Worm (Caenorhabditis elegans) whole organism, early embryonic: ENCODE data around the gene cyb-1.

Experiments used
- B0310.2 ChIP-seq: sonication (generic microtip); optimal IDR thresholded peaks from 2 replicates; lab custom pipeline; 2016; ENCODE audit warnings: mild to moderate bottlenecking, missing genetic modification characterization, missing compliant biosample characterization
- F13C5.2 ChIP-seq: sonication (generic microtip); optimal IDR thresholded peaks from 2 replicates; lab custom pipeline; 2017; ENCODE audit warnings: mild to moderate bottlenecking, missing genetic modification characterization, inconsistent platforms, missing compliant biosample characterization
- aly-1 ChIP-seq: sonication (generic microtip); optimal IDR thresholded peaks from 2 replicates; lab custom pipeline; 2016; ENCODE audit warnings: missing genetic modification characterization, missing compliant biosample characterization
- ama-1 ChIP-seq: fragments of 150-350 bp; optimal IDR thresholded peaks from 2 replicates; lab custom pipeline; 2014
- ceh-13 ChIP-seq: fragments of 200-800 bp; sonication (Bioruptor generic); optimal IDR thresholded peaks from 2 replicates; lab custom pipeline; 2018; ENCODE audit warnings: mild to moderate bottlenecking, missing genetic modification characterization, missing compliant biosample characterization
- ceh-36 ChIP-seq: sonication (generic microtip); optimal IDR thresholded peaks from 2 replicates; lab custom pipeline; 2016; ENCODE audit warnings: missing genetic modification characterization, inconsistent platforms, missing compliant biosample characterization
- ets-7 ChIP-seq: sonication (generic microtip); optimal IDR thresholded peaks from 2 replicates; lab custom pipeline; 2016; ENCODE audit warnings: missing genotype, missing genetic modification characterization, missing compliant biosample characterization
- flt-1 ChIP-seq: fragments of 200-800 bp; sonication (Bioruptor generic); IDR thresholded peaks from 2 replicates; pipeline ENCODE4 v1.3.6; 2022; ENCODE audit warnings: missing genetic modification characterization, missing compliant biosample characterization
- hmbx-1 ChIP-seq: sonication (generic microtip); optimal IDR thresholded peaks from 2 replicates; lab custom pipeline; 2016; ENCODE audit warnings: mild to moderate bottlenecking, missing genetic modification characterization, missing compliant biosample characterization
- hmg-4 ChIP-seq: fragments of 200-800 bp; sonication (Bioruptor generic); optimal IDR thresholded peaks from 2 replicates; lab custom pipeline; 2018; ENCODE audit warnings: mild to moderate bottlenecking, missing genetic modification characterization, missing compliant biosample characterization
- hnd-1 ChIP-seq: sonication (generic microtip); optimal IDR thresholded peaks from 2 replicates; lab custom pipeline; 2016; ENCODE audit warnings: missing genetic modification characterization, missing compliant biosample characterization
- pes-1 ChIP-seq: fragments of 200-800 bp; sonication (Bioruptor generic); IDR thresholded peaks from 2 replicates; pipeline ENCODE4 v1.3.6; 2022; ENCODE audit warnings: missing genetic modification reagents, missing genetic modification characterization, missing compliant biosample characterization
- scrt-1 ChIP-seq: fragments of 200-800 bp; sonication (Bioruptor generic); IDR thresholded peaks from 2 replicates; pipeline ENCODE4 v1.3.6; 2022; ENCODE audit warnings: missing genetic modification characterization, missing compliant biosample characterization
- sea-1 ChIP-seq: fragments of 200-800 bp; sonication (Bioruptor generic); conservative IDR thresholded peaks from 2 replicates; pipeline ENCODE4 v1.3.6; 2022; ENCODE audit warnings: missing genetic modification characterization, missing compliant biosample characterization
- tbx-11 ChIP-seq: fragments of 200-800 bp; sonication (Bioruptor generic); IDR thresholded peaks from 2 replicates; pipeline ENCODE4 v1.3.6; 2022; ENCODE audit warnings: missing genetic modification characterization, missing compliant biosample characterization
- tbx-37 ChIP-seq: fragments of 200-800 bp; sonication (Bioruptor generic); conservative IDR thresholded peaks from 2 replicates; pipeline ENCODE4 v1.3.6; 2022; ENCODE audit warnings: missing genetic modification reagents, missing genetic modification characterization, missing compliant biosample characterization
- tra-4 ChIP-seq: sonication (generic microtip); optimal IDR thresholded peaks from 2 replicates; lab custom pipeline; 2017; ENCODE audit warnings: missing genetic modification characterization, missing compliant biosample characterization

The cyb-1 gene

DNA sequence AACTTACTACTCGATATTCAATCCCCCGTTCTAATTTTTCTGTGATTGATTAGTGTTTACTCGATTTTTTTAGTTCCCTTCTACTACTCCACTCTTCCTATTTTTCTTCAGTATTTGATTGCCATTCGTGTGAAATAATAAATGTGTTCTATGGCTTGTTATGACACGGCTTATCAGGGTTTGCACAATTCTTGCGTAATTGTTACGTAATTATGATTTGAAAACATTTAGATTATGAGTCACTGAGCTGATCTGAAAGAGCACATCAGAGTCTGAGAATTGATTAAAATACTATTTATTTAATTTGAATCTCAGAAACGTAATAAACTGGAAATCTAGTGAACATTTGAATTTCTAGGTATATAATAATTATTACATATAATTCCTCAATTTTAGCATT is 42.6 kb downstream of the cyb-1 start:
- no peak for TF ChIP-seq ceh-36 (tag; lab: Kevin White, UChicago)
- TF ChIP-seq hmg-4 (GFP tag; lab: Kevin White, UChicago), result no peak
- no peak for TF ChIP-seq ets-7 (tag; lab: Kevin White, UChicago)
- TF ChIP-seq tra-4, result no peak
- TF ChIP-seq ama-1 (lab: Kevin White, UChicago), result no peak
- TF ChIP-seq flt-1 (GFP tag; lab: Robert Waterston, UW), result no peak
- no peak for TF ChIP-seq pes-1 (GFP tag; lab: Robert Waterston, UW)
- TF ChIP-seq tbx-11 (GFP tag; lab: Robert Waterston, UW), result no peak

DNA sequence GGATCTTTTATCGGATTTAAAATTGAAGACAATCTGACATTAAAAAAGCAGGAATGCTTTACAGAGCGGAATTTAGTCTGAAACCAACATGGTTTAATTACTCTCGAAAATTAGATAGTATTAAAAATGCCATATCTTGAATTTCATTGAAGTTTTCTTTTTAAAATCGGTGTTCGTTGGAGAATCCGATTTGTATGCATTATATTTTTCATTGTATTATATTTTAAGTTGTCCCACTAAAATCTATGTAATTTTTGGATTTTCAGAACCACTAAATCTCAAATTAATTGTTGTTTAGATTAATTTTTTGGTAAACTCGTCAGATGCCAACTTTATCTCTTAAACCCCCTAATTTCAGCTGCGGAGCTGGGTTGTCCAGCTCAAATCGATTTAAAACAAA is 43.6 kb downstream of the cyb-1 start:
- TF ChIP-seq hnd-1 (tag; lab: Kevin White, UChicago) (no peak), flt-1 (GFP tag; lab: Robert Waterston, UW) (no peak), tbx-37 (GFP tag; lab: Robert Waterston, UW) (no peak), ets-7 (tag; lab: Kevin White, UChicago) (no peak), scrt-1 (GFP tag; lab: Robert Waterston, UW) (no peak), hmg-4 (GFP tag; lab: Kevin White, UChicago) (no peak), sea-1 (GFP tag; lab: Robert Waterston, UW) (no peak), ceh-13 (GFP tag; lab: Kevin White, UChicago) (no peak), tbx-11 (GFP tag; lab: Robert Waterston, UW) (no peak)

DNA sequence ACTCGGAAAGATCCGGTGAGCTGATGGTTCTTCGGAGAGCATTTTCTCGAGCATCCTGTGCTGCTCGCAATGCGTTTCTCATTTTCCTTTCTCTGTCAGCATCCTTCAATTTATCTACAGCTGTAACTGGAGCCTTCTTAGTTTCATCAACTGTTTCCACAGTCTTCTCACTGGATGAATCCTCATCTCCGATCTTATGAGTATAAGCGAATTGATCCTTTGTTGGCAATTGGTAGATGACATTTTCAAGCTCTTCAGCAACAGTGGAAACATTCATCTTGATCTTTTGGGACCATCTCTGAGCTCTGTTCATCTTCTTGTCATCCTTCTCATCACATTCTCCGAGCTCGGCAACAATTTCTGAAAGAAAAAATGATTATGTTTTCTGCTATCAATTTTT is 44.3 kb downstream of the cyb-1 start:
- TF ChIP-seq F13C5.2 (tag; lab: Kevin White, UChicago), result no peak
- TF ChIP-seq hmg-4 (GFP tag; lab: Kevin White, UChicago), result no peak
- no peak for TF ChIP-seq ceh-13 (GFP tag; lab: Kevin White, UChicago)
- no peak for TF ChIP-seq B0310.2
- TF ChIP-seq hmbx-1 (tag; lab: Kevin White, UChicago), result no peak
- no peak for TF ChIP-seq flt-1 (GFP tag; lab: Robert Waterston, UW)

DNA sequence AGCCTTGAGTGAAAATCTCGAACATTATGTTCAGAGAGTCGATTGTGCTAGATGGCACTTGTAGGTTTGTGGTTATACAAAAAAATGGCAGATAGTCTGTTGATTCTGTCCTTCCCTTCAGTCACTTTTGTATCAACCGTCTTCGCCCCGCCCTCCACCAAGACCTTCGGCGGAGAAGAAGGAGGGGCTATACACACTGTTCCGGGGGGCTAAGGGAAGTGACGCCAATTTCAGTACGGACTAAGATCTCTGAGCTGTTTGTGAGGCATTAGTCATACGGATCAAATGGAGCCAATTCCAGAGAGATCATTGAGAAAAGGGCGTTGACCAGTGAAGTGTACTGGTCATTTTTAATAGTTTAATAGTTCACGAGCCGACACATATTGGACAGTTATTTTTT is 45.6 kb downstream of the cyb-1 start, which contains the start of gene swt-3:
swt-3 (minus strand) TSS at position 101 of the 400 bp plus-strand sequence.
- TF ChIP-seq scrt-1 (GFP tag; lab: Robert Waterston, UW), result no peak
- TF ChIP-seq tra-4, result no peak
- no peak for TF ChIP-seq hmg-4 (GFP tag; lab: Kevin White, UChicago)
- TF ChIP-seq hnd-1 (tag; lab: Kevin White, UChicago), result no peak
- TF ChIP-seq tbx-37 (GFP tag; lab: Robert Waterston, UW), result no peak
- TF ChIP-seq tbx-11 (GFP tag; lab: Robert Waterston, UW), result no peak
- TF ChIP-seq pes-1 (GFP tag; lab: Robert Waterston, UW), result no peak

DNA sequence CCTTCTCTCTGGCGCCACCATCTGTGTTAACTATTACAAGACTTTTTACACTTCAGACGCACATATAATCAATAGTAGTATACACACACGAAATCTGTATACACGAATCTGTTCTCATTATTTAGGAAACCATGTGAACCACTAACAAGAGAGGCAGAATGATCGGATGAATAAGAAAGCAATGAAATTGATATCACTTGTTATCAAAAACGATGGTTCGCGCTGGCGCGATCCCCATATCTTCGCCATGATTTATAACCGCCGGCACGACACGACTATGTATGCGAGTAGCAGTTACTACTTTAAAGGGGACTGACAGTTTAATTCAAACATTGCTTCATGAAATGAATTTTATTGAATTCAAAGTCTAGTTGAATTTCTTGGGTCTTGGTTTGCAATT is 46.3 kb downstream of the cyb-1 start:
- TF ChIP-seq flt-1 (GFP tag; lab: Robert Waterston, UW), result no peak
- no peak for TF ChIP-seq ceh-36 (tag; lab: Kevin White, UChicago)
- no peak for TF ChIP-seq pes-1 (GFP tag; lab: Robert Waterston, UW)
- TF ChIP-seq ama-1 (lab: Kevin White, UChicago), result no peak
- TF ChIP-seq scrt-1 (GFP tag; lab: Robert Waterston, UW), result no peak
- TF ChIP-seq sea-1 (GFP tag; lab: Robert Waterston, UW), result no peak
- TF ChIP-seq hmbx-1 (tag; lab: Kevin White, UChicago), result no peak
- no peak for TF ChIP-seq B0310.2
- TF ChIP-seq F13C5.2 (tag; lab: Kevin White, UChicago), result no peak
- TF ChIP-seq hnd-1 (tag; lab: Kevin White, UChicago), result no peak
- TF ChIP-seq tra-4, result no peak
- TF ChIP-seq ceh-13 (GFP tag; lab: Kevin White, UChicago), result no peak
- no peak for TF ChIP-seq hmg-4 (GFP tag; lab: Kevin White, UChicago)
- no peak for TF ChIP-seq tbx-11 (GFP tag; lab: Robert Waterston, UW)
- TF ChIP-seq ets-7 (tag; lab: Kevin White, UChicago), result no peak
- TF ChIP-seq aly-1 (tag; lab: Kevin White, UChicago), result no peak

DNA sequence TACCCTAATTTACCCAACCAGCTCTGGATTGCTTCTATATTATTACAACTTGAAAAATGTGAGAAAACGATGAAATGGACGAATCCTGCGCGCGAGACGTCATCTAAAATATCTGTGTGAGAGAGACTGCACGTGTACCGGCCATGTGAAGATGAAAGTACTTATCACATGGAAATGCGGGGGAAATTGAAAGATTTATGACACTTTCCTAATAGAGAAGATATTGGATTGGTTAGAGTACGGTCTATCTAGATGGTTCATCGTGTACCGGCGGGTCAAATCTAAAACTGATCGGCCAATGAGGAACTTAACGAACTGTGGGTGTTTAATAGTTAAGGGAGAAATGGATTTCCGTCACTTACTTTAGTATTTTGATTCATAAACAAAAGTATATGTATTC is 47.0 kb downstream of the cyb-1 start:
- no peak for TF ChIP-seq tra-4
- TF ChIP-seq B0310.2, result no peak
- no peak for TF ChIP-seq hmg-4 (GFP tag; lab: Kevin White, UChicago)
- no peak for TF ChIP-seq ama-1 (lab: Kevin White, UChicago)
- no peak for TF ChIP-seq ceh-13 (GFP tag; lab: Kevin White, UChicago)
- no peak for TF ChIP-seq pes-1 (GFP tag; lab: Robert Waterston, UW)
- no peak for TF ChIP-seq hmbx-1 (tag; lab: Kevin White, UChicago)
- no peak for TF ChIP-seq scrt-1 (GFP tag; lab: Robert Waterston, UW)
- no peak for TF ChIP-seq tbx-11 (GFP tag; lab: Robert Waterston, UW)
- TF ChIP-seq hnd-1 (tag; lab: Kevin White, UChicago), result no peak

DNA sequence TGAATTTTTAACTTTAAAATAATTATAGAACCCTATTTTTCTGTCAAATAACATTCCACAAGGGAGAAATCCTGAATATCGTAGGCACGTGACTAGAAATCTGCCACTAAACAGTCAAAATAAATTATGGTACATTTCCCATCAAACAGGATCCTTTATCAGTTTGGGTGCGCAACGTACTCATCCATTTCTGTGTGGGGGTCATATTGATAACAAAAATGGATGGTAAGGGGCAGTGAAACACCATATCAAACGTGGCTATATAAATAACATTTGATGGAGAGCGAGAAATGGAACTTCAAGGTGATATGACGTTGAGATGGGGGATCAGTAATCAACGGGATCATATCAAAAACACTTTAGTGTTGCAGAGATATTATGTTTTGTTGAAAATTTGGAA is 49.1 kb downstream of the cyb-1 start:
- TF ChIP-seq tra-4 (no peak), aly-1 (tag; lab: Kevin White, UChicago) (no peak), tbx-11 (GFP tag; lab: Robert Waterston, UW) (no peak), flt-1 (GFP tag; lab: Robert Waterston, UW) (no peak), B0310.2 (no peak), F13C5.2 (tag; lab: Kevin White, UChicago) (no peak), ama-1 (lab: Kevin White, UChicago) (no peak), hmbx-1 (tag; lab: Kevin White, UChicago) (no peak), scrt-1 (GFP tag; lab: Robert Waterston, UW) (no peak), pes-1 (GFP tag; lab: Robert Waterston, UW) (no peak), sea-1 (GFP tag; lab: Robert Waterston, UW) (no peak), ceh-13 (GFP tag; lab: Kevin White, UChicago) (no peak), hnd-1 (tag; lab: Kevin White, UChicago) (no peak), ets-7 (tag; lab: Kevin White, UChicago) (no peak), tbx-37 (GFP tag; lab: Robert Waterston, UW) (no peak), ceh-36 (tag; lab: Kevin White, UChicago) (no peak)
